Fruit fly (Drosophila melanogaster): ENCODE results near the gene Gr22f.

DNA sequence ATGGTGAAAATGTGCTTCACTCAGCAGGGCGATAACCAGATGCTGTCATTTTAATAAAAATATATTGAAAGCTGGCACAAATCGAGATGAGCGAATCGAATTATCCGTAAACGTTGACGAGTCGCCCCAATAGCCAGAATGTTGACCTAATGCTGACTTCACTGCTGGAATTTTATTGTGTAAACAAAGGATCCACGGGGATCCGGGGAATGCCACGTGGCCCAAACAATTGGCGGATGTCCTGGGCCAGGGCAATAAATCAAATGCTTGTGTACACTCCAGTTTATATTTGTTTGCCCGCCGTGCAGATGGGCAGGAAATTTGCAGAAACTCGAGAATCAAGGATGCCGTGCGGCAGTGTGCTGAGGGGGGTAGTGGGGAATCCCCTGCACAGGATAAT lies 31.7 kb upstream of the Gr22f start:
- no peak for TF ChIP-seq Crg-1 (GFP tag; optimal IDR thresholded peaks at IDR 0.05)
- no peak for TF ChIP-seq pad (GFP tag; optimal IDR thresholded peaks at IDR 0.05)
- TF ChIP-seq CG11617 (GFP tag; optimal IDR thresholded peaks at IDR 0.05), result no peak
- no peak for TF ChIP-seq ovo (GFP tag; optimal IDR thresholded peaks at IDR 0.05)
- TF ChIP-seq CG5204 (GFP tag; optimal IDR thresholded peaks at IDR 0.05), result no peak
- no peak for TF ChIP-seq CG7045 (GFP tag; optimal IDR thresholded peaks at IDR 0.05)

Measured in whole organism, adult.